Fruit fly (Drosophila melanogaster) whole organism, adult: Measurements from ENCODE around the gene CG3246.

Experiments
- CG11617 ChIP-seq: fragments of 200-800 bp; sonication (Bioruptor generic); optimal IDR thresholded peaks from 2 replicates; lab custom pipeline; 2017; ENCODE audit warnings: mild to moderate bottlenecking, missing biosample characterization, missing genetic modification reagents, missing genetic modification characterization
- CG12768 ChIP-seq: fragments of 200-800 bp; sonication (Bioruptor generic); optimal IDR thresholded peaks from 2 replicates; lab custom pipeline; 2017; ENCODE audit warnings: missing biosample characterization, missing genetic modification characterization, mild to moderate bottlenecking, moderate library complexity, missing genetic modification reagents
- CG5204 ChIP-seq: fragments of 200-800 bp; sonication (Bioruptor generic); optimal IDR thresholded peaks from 2 replicates; lab custom pipeline; 2016; ENCODE audit warnings: missing biosample characterization, missing genetic modification characterization
- CG7045 ChIP-seq: fragments of 200-800 bp; sonication (Bioruptor generic); optimal IDR thresholded peaks from 2 replicates; lab custom pipeline; 2017; ENCODE audit warnings: missing biosample characterization, mild to moderate bottlenecking, missing genetic modification characterization
- Hr96 ChIP-seq: fragments of 200-800 bp; sonication (Bioruptor generic); optimal IDR thresholded peaks from 2 replicates; lab custom pipeline; 2016; ENCODE audit warnings: missing biosample characterization, missing genetic modification characterization
- Mnt ChIP-seq: fragments of 200-800 bp; sonication (Bioruptor generic); optimal IDR thresholded peaks from 2 replicates; lab custom pipeline; 2016; ENCODE audit warnings: missing biosample characterization, mild to moderate bottlenecking, missing genetic modification characterization
- cnc ChIP-seq, 2 experiments: fragments of >200 bp; optimal IDR thresholded peaks; 2 replicates each; lab custom pipeline; 2017
- kay ChIP-seq: fragments of 200-800 bp; sonication (Bioruptor generic); peaks from one replicate; lab custom pipeline; 2016; ENCODE audit warnings: missing biosample characterization, missing genetic modification characterization, borderline replicate concordance
- pad ChIP-seq: fragments of 200-800 bp; sonication (Bioruptor generic); optimal IDR thresholded peaks from 3 replicates; lab custom pipeline; 2017; ENCODE audit warnings: missing biosample characterization, missing genetic modification characterization, mild to moderate bottlenecking, moderate library complexity, missing genetic modification reagents
- tj ChIP-seq: fragments of 200-800 bp; sonication (Bioruptor generic); optimal IDR thresholded peaks from 3 replicates; lab custom pipeline; 2017; ENCODE audit warnings: missing biosample characterization, mild to moderate bottlenecking, missing genetic modification characterization, moderate library complexity
- toe ChIP-seq: fragments of 200-800 bp; sonication (Bioruptor generic); optimal IDR thresholded peaks from 2 replicates; lab custom pipeline; 2016; ENCODE audit warnings: missing biosample characterization, missing genetic modification characterization

DNA sequence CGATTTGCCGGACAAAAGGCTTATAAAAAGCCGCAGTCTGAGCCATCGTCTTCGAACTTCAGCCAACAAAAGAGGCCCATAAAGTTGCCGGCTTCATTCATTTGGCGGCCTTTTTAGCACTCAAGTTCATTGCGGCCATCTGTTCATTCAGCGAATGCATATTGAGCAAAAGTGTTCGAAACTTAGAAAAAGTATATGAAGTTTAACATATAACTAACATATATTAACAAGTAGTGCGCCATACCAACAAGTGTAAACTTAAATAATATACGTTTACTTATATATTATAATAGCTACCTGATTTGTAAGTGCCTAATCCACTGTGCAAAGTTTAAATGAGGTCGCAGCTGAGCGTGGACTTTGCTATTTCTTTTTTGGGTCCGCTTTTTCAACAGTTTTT is 25.4 kb downstream of the CG3246 start:
- TF ChIP-seq CG7045 (GFP tag; lab: Kevin White, UChicago) (no peak), CG11617 (no peak), cnc (optimal IDR thresholded peaks at IDR 0.05; lab: Kevin White, UChicago) (no peak), Hr96 (GFP tag; lab: Kevin White, UChicago) (no peak), Mnt (GFP tag; lab: Kevin White, UChicago) (no peak), tj (GFP tag; lab: Kevin White, UChicago) (no peak), CG12768 (GFP tag; lab: Kevin White, UChicago) (no peak), CG5204 (GFP tag; lab: Kevin White, UChicago) (no peak), kay (GFP tag; lab: Kevin White, UChicago) (no peak), toe (GFP tag; lab: Kevin White, UChicago) (no peak), pad (no peak)
